Fruit fly (Drosophila melanogaster): ENCODE measurements around the gene Tango14.
A peak's percentile ranks its signal among the peaks of the same experiment; 100 is the strongest.

The Tango14 gene

dm6 chr2L:1158519-1159319 is at the start of gene Tango14 (continued):
- TF ChIP-seq CG1602 (GFP tag; optimal IDR thresholded peaks at IDR 0.05) (no peak), vnd (GFP tag; IDR thresholded peaks at IDR 0.05; ENCODE audit: partially characterized antibody) (0 out of 3 replicates have a peak, but pooled peaks have one; percentile 22), dysf (GFP tag; IDR thresholded peaks at IDR 0.05) (no peak), D19B (GFP tag; optimal IDR thresholded peaks at IDR 0.05) (no peak), mld (GFP tag; IDR thresholded peaks at IDR 0.05; ENCODE audit: partially characterized antibody) (no peak), D (optimal IDR thresholded peaks at IDR 0.05) (no peak), D (GFP tag; optimal IDR thresholded peaks at IDR 0.05) (no peak), CG5953 (GFP tag; IDR thresholded peaks at IDR 0.05) (no peak), CG18262 (tag; optimal IDR thresholded peaks at IDR 0.05) (peak; percentile 12), CG9437 (GFP tag; optimal IDR thresholded peaks at IDR 0.05) (no peak), MESR4 (GFP tag; optimal IDR thresholded peaks at IDR 0.05) (peak; percentile 88), bbx (GFP tag; IDR thresholded peaks at IDR 0.05; ENCODE audit: partially characterized antibody) (no peak), sd (tag; optimal IDR thresholded peaks at IDR 0.05) (peak; percentile 96), CG11247 (GFP tag; IDR thresholded peaks at IDR 0.05) (no peak), tll (GFP tag; optimal IDR thresholded peaks at IDR 0.05) (no peak), cwo (GFP tag; optimal IDR thresholded peaks at IDR 0.05) (peak; percentile 68), CG14050 (GFP tag; IDR thresholded peaks at IDR 0.05) (no peak), Bgb (GFP tag; IDR thresholded peaks at IDR 0.05; ENCODE audit: partially characterized antibody) (peak; percentile 45; the same call in 1 of the 2 replicates), chn (GFP tag; optimal IDR thresholded peaks at IDR 0.05) (no peak), MBD-R2 (GFP tag; IDR thresholded peaks at IDR 0.05) (peak; percentile 55), CG34422 (GFP tag; IDR thresholded peaks at IDR 0.05) (peak; percentile 78; the same call in 2 of the 3 replicates), gcm2 (GFP tag; optimal IDR thresholded peaks at IDR 0.05) (no peak), zfh1 (GFP tag; IDR thresholded peaks at IDR 0.05) (0 out of 3 replicates have a peak, but pooled peaks have one; percentile 28), fd64A (GFP tag; optimal IDR thresholded peaks at IDR 0.05) (no peak), CG3407 (GFP tag; optimal IDR thresholded peaks at IDR 0.05) (no peak), Med (GFP tag) (peak; percentile 68), schlank (tag; optimal IDR thresholded peaks at IDR 0.05) (no peak), tna (GFP tag; IDR thresholded peaks at IDR 0.05; ENCODE audit: partially characterized antibody) (peak; percentile 46; the same call in 1 of the 2 replicates), CG4617 (GFP tag; optimal IDR thresholded peaks at IDR 0.05; ENCODE audit: borderline replicate concordance) (peak; percentile 34), E2f2 (GFP tag; IDR thresholded peaks at IDR 0.05) (0 out of 2 replicates have a peak, but pooled peaks have one; percentile 15), sob (GFP tag; IDR thresholded peaks at IDR 0.05) (no peak), oc (tag; optimal IDR thresholded peaks at IDR 0.05) (no peak), CG13424 (tag; optimal IDR thresholded peaks at IDR 0.05) (no peak), CG13894 (tag; optimal IDR thresholded peaks at IDR 0.05) (no peak), Rx (GFP tag; IDR thresholded peaks at IDR 0.05) (0 out of 2 replicates have a peak, but pooled peaks have one; percentile 2), Oaz (GFP tag; IDR thresholded peaks at IDR 0.05) (no peak), Ets65A (GFP tag) (peak; percentile 37), CG16813 (GFP tag; IDR thresholded peaks at IDR 0.05; ENCODE audit: partially characterized antibody) (no peak), CG10274 (GFP tag; optimal IDR thresholded peaks at IDR 0.05) (no peak), pzg (GFP tag; optimal IDR thresholded peaks at IDR 0.05) (no peak), Hr51 (GFP tag; optimal IDR thresholded peaks at IDR 0.05) (no peak), bigmax (GFP tag; optimal IDR thresholded peaks at IDR 0.05) (peak; percentile 95), chinmo (GFP tag; IDR thresholded peaks at IDR 0.05; ENCODE audit: partially characterized antibody) (0 out of 4 replicates have a peak, but pooled peaks have one; percentile 34), CG7963 (GFP tag; IDR thresholded peaks at IDR 0.05; ENCODE audit: partially characterized antibody) (no peak), ash1 (GFP tag; optimal IDR thresholded peaks at IDR 0.05) (no peak), CG32532 (GFP tag; IDR thresholded peaks at IDR 0.05) (no peak), peb (GFP tag; IDR thresholded peaks at IDR 0.05) (no peak), Aef1 (GFP tag; IDR thresholded peaks at IDR 0.05) (no peak)
